Worm (Caenorhabditis elegans): ENCODE results near the gene srx-118.

srx-118 gene

DNA sequence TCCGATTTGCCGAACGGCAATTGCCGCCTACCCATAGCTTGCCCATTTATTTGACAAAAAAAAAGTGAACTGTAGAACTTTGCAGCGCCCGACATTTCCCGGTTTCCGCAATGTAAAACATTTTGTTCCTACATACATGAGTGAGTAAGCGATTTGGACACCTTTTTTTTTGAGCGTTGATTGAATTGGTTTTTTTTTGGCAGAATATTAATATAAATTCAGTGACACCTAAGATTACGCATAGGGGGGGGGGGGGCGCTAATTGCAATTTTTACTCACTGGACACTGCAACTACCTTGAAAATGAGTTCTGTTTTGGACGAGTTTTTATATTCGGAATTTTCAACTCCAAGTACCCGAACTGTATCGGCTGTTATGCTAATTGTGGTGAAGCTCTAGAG is at the start of gene srx-118:
Gene srx-118, plus strand, starts transcription at position 301 of the 400 bp plus-strand sequence.
- TF ChIP-seq hmg-1.1 (GFP tag; IDR thresholded peaks at IDR 0.05) = no peak
- no peak for TF ChIP-seq nhr-48 (tag; optimal IDR thresholded peaks at IDR 0.05)
- TF ChIP-seq arid-1 (GFP tag; conservative IDR thresholded peaks at IDR 0.05) = no peak
- TF ChIP-seq T26A8.4 (GFP tag; IDR thresholded peaks at IDR 0.05) = no peak
- TF ChIP-seq daf-8 (GFP tag; IDR thresholded peaks at IDR 0.05) = no peak
- TF ChIP-seq mep-1 (tag; optimal IDR thresholded peaks at IDR 0.05) = no peak
- no peak for TF ChIP-seq nhr-41 (GFP tag; IDR thresholded peaks at IDR 0.05)
- no peak for TF ChIP-seq ceh-82 (tag; optimal IDR thresholded peaks at IDR 0.05)
- TF ChIP-seq fos-1 (tag; optimal IDR thresholded peaks at IDR 0.05) = no peak
- TF ChIP-seq nhr-77 (tag; optimal IDR thresholded peaks at IDR 0.05) = no peak

DNA sequence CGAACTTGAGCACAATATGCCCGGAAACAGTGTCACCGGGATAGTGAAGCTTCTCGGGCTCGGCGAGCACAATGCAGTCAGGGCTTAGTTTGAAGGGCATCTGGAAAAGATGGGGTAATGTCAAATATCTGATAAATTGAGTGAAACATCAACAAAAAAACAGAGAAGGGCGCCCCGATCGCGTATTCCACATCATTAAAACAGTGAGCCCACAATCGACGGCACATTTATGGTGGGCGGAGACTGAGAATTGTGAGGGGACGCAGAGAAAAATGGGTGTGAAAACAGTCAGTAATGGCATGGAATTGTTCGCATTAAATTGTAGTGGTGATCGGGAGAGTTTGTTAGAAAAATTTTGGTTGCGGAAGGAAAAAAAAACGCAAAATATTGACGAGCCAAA is 44.8 kb upstream of the srx-118 start, which contains the start of gene arrd-9:
Gene arrd-9, minus strand, starts transcription at position 101 of the 400 bp plus-strand sequence.
- TF ChIP-seq attf-4 (tag; optimal IDR thresholded peaks at IDR 0.05) (no peak), pha-4 (GFP tag; IDR thresholded peaks at IDR 0.05) (no peak), pha-4 (tag; optimal IDR thresholded peaks at IDR 0.05) (no peak), zip-2 (tag; optimal IDR thresholded peaks at IDR 0.05) (no peak), snpc-4 (tag; optimal IDR thresholded peaks at IDR 0.05) (no peak), T26A8.4 (GFP tag; IDR thresholded peaks at IDR 0.05) (no peak), Y75B8A.6 (GFP tag; IDR thresholded peaks at IDR 0.05) (no peak), nhr-237 (tag; optimal IDR thresholded peaks at IDR 0.05) (no peak), F37D6.2 (tag; optimal IDR thresholded peaks at IDR 0.05) (no peak), F49E8.2 (tag; optimal IDR thresholded peaks at IDR 0.05; ENCODE audit: borderline replicate concordance) (no peak), mdt-29 (GFP tag; IDR thresholded peaks at IDR 0.05) (no peak), egl-43 (GFP tag; IDR thresholded peaks at IDR 0.05) (no peak), nhr-25 (tag; optimal IDR thresholded peaks at IDR 0.05; ENCODE audit: borderline replicate concordance, insufficient read depth) (no peak), lin-15B (tag; optimal IDR thresholded peaks at IDR 0.05) (no peak), lim-7 (GFP tag; IDR thresholded peaks at IDR 0.05) (no peak), ZK337.2 (GFP tag; IDR thresholded peaks at IDR 0.05) (no peak), ceh-28 (tag; optimal IDR thresholded peaks at IDR 0.05) (no peak), unc-39 (tag; optimal IDR thresholded peaks at IDR 0.05) (no peak)

DNA sequence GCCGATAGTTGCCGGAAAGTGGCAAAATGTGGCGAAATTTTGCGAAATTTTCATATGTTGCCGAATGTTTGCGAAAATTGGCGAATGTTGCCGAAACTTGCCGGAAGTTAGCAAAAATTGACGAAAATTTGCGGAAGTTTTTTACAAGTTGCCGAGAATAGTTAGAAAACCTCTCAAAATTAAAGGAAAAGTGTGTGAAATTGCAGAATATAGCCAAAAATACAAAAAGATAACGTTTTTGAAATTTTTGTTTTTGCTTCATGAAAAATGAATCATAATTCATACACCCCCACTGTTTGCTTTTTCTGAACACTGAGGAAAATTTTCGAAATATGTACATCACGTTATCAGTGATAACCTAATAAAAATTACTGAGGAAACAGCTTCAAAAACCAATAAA is 44.0 kb upstream of the srx-118 start:
- no peak for TF ChIP-seq zip-11 (GFP tag; IDR thresholded peaks at IDR 0.05)

- no peak for TF ChIP-seq dmd-6 (GFP tag; IDR thresholded peaks at IDR 0.05)
- TF ChIP-seq nhr-25 (tag; optimal IDR thresholded peaks at IDR 0.05; ENCODE audit: borderline replicate concordance, insufficient read depth) = no peak
- no peak for TF ChIP-seq daf-12 (tag; optimal IDR thresholded peaks at IDR 0.05)
- no peak for TF ChIP-seq nhr-111 (GFP tag; optimal IDR thresholded peaks at IDR 0.05)
- no peak for TF ChIP-seq madf-9 (GFP tag; conservative IDR thresholded peaks at IDR 0.05)
- TF ChIP-seq nhr-41 (GFP tag; IDR thresholded peaks at IDR 0.05) = no peak
- TF ChIP-seq vab-7 (GFP tag; IDR thresholded peaks at IDR 0.05) = no peak
- TF ChIP-seq ceh-82 (tag; optimal IDR thresholded peaks at IDR 0.05) = no peak
- TF ChIP-seq ctbp-1 (GFP tag; IDR thresholded peaks at IDR 0.05) = no peak
- no peak for TF ChIP-seq cey-2 (tag; optimal IDR thresholded peaks at IDR 0.05; ENCODE audit: borderline replicate concordance, insufficient read depth)
- TF ChIP-seq nhr-77 (tag; optimal IDR thresholded peaks at IDR 0.05) = no peak
- TF ChIP-seq ceh-62 (tag; optimal IDR thresholded peaks at IDR 0.05) = no peak
- no peak for TF ChIP-seq snpc-4 (tag; optimal IDR thresholded peaks at IDR 0.05)
- TF ChIP-seq tra-1 (GFP tag; IDR thresholded peaks at IDR 0.05) = no peak
- TF ChIP-seq dve-1 (tag; optimal IDR thresholded peaks at IDR 0.05; ENCODE audit: insufficient read depth) = no peak
Measured at ce11 chrII:12482622-12483021, 43.0 kb upstream of the srx-118 start, which contains the start of gene fbxb-102. TSS of gene fbxb-102 (plus strand) at chrII:12482922.

Data from whole organism, L4 larva.